Fruit fly (Drosophila melanogaster) whole organism, embryonic: ENCODE measurements around the gene CG14820.

Source experiments
- B-H1 ChIP-seq: fragments of 200-800 bp; sonication (Bioruptor generic); IDR thresholded peaks from 3 replicates; pipeline ENCODE4 v1.3.6; 2022; ENCODE audit warnings: missing biosample characterization, missing genetic modification characterization
- CG11695 ChIP-seq: fragments of 200-800 bp; sonication (Bioruptor generic); IDR thresholded peaks from 3 replicates; pipeline ENCODE4 v1.3.6; 2022; ENCODE audit warnings: missing biosample characterization, missing genetic modification characterization
- CG13296 ChIP-seq: fragments of 200-800 bp; sonication (Bioruptor generic); optimal IDR thresholded peaks from 3 replicates; lab custom pipeline; 2018; ENCODE audit warnings: missing biosample characterization, mild to moderate bottlenecking, missing genetic modification characterization
- CG14860 ChIP-seq: fragments of 200-800 bp; sonication (Bioruptor generic); IDR thresholded peaks from 3 replicates; pipeline ENCODE4 v1.3.6; 2022; ENCODE audit warnings: missing biosample characterization, missing genetic modification characterization; ENCODE audit not compliant: partially characterized antibody
- CG15696 ChIP-seq: fragments of 200-800 bp; sonication (Bioruptor generic); optimal IDR thresholded peaks from 2 replicates; lab custom pipeline; 2019; ENCODE audit warnings: missing biosample characterization, mild to moderate bottlenecking, missing genetic modification characterization, moderate library complexity
- CG16779 ChIP-seq: fragments of 200-800 bp; sonication (Bioruptor generic); IDR thresholded peaks from 2 replicates; pipeline ENCODE4 v1.3.6; 2022; ENCODE audit warnings: missing biosample characterization, missing genetic modification characterization
- CG17385 ChIP-seq: fragments of 200-800 bp; sonication (Bioruptor generic); optimal IDR thresholded peaks from 3 replicates; lab custom pipeline; 2018; ENCODE audit warnings: missing biosample characterization, mild to moderate bottlenecking, missing genetic modification characterization
- CG1832 ChIP-seq: fragments of 200-800 bp; sonication (Bioruptor generic); optimal IDR thresholded peaks from 2 replicates; lab custom pipeline; 2017; ENCODE audit warnings: missing biosample characterization, mild to moderate bottlenecking, missing genetic modification characterization, inconsistent platforms
- CG18764 ChIP-seq: fragments of 200-800 bp; sonication (Bioruptor generic); optimal IDR thresholded peaks from 3 replicates; lab custom pipeline; 2016; ENCODE audit warnings: missing biosample characterization, missing genetic modification characterization
- CG2199 ChIP-seq: fragments of 200-800 bp; sonication (Bioruptor generic); IDR thresholded peaks from 3 replicates; pipeline ENCODE4 v1.3.6; 2022; ENCODE audit warnings: missing biosample characterization, missing genetic modification characterization
- CG2875 ChIP-seq: fragments of 200-800 bp; sonication (Bioruptor generic); optimal IDR thresholded peaks from 2 replicates; lab custom pipeline; 2017; ENCODE audit warnings: missing biosample characterization, mild to moderate bottlenecking, missing genetic modification characterization, missing genetic modification reagents
- CG31441 ChIP-seq: fragments of 200-800 bp; sonication (Bioruptor generic); IDR thresholded peaks from 2 replicates; pipeline ENCODE4 v1.3.6; 2022; ENCODE audit warnings: missing biosample characterization, missing genetic modification characterization
- CG3726 ChIP-seq: fragments of 200-800 bp; sonication (Bioruptor generic); IDR thresholded peaks from 3 replicates; pipeline ENCODE4, ENCODE4 v1.3.6; 2022; ENCODE audit warnings: missing biosample characterization, missing genetic modification characterization
- CG4360 ChIP-seq: fragments of 200-800 bp; sonication (Bioruptor generic); IDR thresholded peaks from 2 replicates; pipeline ENCODE4 v1.3.6; 2022; ENCODE audit warnings: missing biosample characterization, missing genetic modification characterization
- CG4854 ChIP-seq: fragments of 200-800 bp; sonication (Bioruptor generic); optimal IDR thresholded peaks from 2 replicates; lab custom pipeline; 2016; ENCODE audit warnings: missing biosample characterization, missing genetic modification characterization, inconsistent platforms
- CG6854 ChIP-seq: fragments of 200-800 bp; sonication (Bioruptor generic); optimal IDR thresholded peaks from 3 replicates; lab custom pipeline; 2017; ENCODE audit warnings: missing biosample characterization, mild to moderate bottlenecking, missing genetic modification characterization
- CrebB ChIP-seq: fragments of 200-800 bp; sonication (Bioruptor generic); optimal IDR thresholded peaks from 3 replicates; lab custom pipeline; 2018; ENCODE audit warnings: missing biosample characterization, mild to moderate bottlenecking, missing genetic modification characterization
- Dbx ChIP-seq: fragments of 200-800 bp; sonication (Bioruptor generic); IDR thresholded peaks from 3 replicates; pipeline ENCODE4 v1.3.6; 2022; ENCODE audit warnings: missing biosample characterization, missing genetic modification characterization
- Fer3 ChIP-seq: fragments of 200-800 bp; sonication (Bioruptor generic); optimal IDR thresholded peaks from 2 replicates; lab custom pipeline; 2018; ENCODE audit warnings: missing biosample characterization, mild to moderate bottlenecking, missing genetic modification characterization, moderate library complexity
- GATAe ChIP-seq: fragments of 200-800 bp; sonication (Bioruptor generic); conservative IDR thresholded peaks from 2 replicates; pipeline ENCODE4 v1.3.6; 2022; ENCODE audit warnings: missing biosample characterization, missing genetic modification characterization
- HLH4C ChIP-seq: fragments of 200-800 bp; sonication (Bioruptor generic); IDR thresholded peaks from 3 replicates; pipeline ENCODE4 v1.3.6; 2022; ENCODE audit warnings: missing biosample characterization, missing genetic modification characterization; ENCODE audit not compliant: partially characterized antibody
- HmgZ ChIP-seq: fragments of 200-800 bp; sonication (Bioruptor generic); optimal IDR thresholded peaks from 2 replicates; lab custom pipeline; 2018; ENCODE audit warnings: missing biosample characterization, mild to moderate bottlenecking, missing genetic modification characterization
- NC2β ChIP-seq: fragments of 200-800 bp; sonication (Bioruptor generic); optimal IDR thresholded peaks from 2 replicates; lab custom pipeline; 2016; ENCODE audit warnings: missing biosample characterization, missing genetic modification characterization
- NK7.1 ChIP-seq: fragments of 200-800 bp; sonication (Bioruptor generic); optimal IDR thresholded peaks from 3 replicates; lab custom pipeline; 2016; ENCODE audit warnings: missing biosample characterization, missing genetic modification characterization
- Ssrp ChIP-seq: fragments of 200-800 bp; sonication (Bioruptor generic); optimal IDR thresholded peaks from 2 replicates; lab custom pipeline; 2018; ENCODE audit warnings: missing biosample characterization, mild to moderate bottlenecking, missing genetic modification characterization, moderate library complexity
- bbx ChIP-seq: fragments of 200-800 bp; sonication (Bioruptor generic); IDR thresholded peaks from 2 replicates; pipeline ENCODE4 v1.3.6; 2022; ENCODE audit warnings: missing biosample characterization, missing genetic modification characterization; ENCODE audit not compliant: partially characterized antibody
- bsh ChIP-seq, 2 experiments: fragments of 200-800 bp; sonication (Bioruptor generic); optimal IDR thresholded peaks; 2 replicates each; lab custom pipeline; 2017 to 2018; ENCODE audit warnings: mild to moderate bottlenecking in 2 of 2, missing biosample characterization in 2 of 2, missing genetic modification characterization in 2 of 2, moderate library complexity in 1 of 2
- cas ChIP-seq: fragments of 200-800 bp; sonication (Bioruptor generic); IDR thresholded peaks from 2 replicates; pipeline ENCODE4 v1.3.6; 2022; ENCODE audit warnings: missing biosample characterization, missing genetic modification characterization
- cato ChIP-seq: fragments of 200-800 bp; sonication (Bioruptor generic); optimal IDR thresholded peaks from 2 replicates; lab custom pipeline; 2016; ENCODE audit warnings: missing biosample characterization, missing genetic modification characterization, borderline replicate concordance
- dysf ChIP-seq: fragments of 200-800 bp; sonication (Bioruptor generic); IDR thresholded peaks from 3 replicates; pipeline ENCODE4 v1.3.6; 2022; ENCODE audit warnings: missing biosample characterization, missing genetic modification characterization
- en ChIP-seq: fragments of 200-800 bp; sonication (Bioruptor generic); optimal IDR thresholded peaks from 2 replicates; lab custom pipeline; 2016; ENCODE audit warnings: missing biosample characterization, missing genetic modification characterization
- esg ChIP-seq: fragments of 200-800 bp; sonication (Bioruptor generic); conservative IDR thresholded peaks from 2 replicates; pipeline ENCODE4 v1.3.6; 2022; ENCODE audit warnings: missing biosample characterization, missing genetic modification characterization
- ewg ChIP-seq: fragments of 200-800 bp; sonication (Bioruptor generic); optimal IDR thresholded peaks from 3 replicates; lab custom pipeline; 2017; ENCODE audit warnings: mild to moderate bottlenecking, missing biosample characterization, missing genetic modification reagents, missing genetic modification characterization
- fu2 ChIP-seq: fragments of 200-800 bp; sonication (Bioruptor generic); optimal IDR thresholded peaks from 2 replicates; lab custom pipeline; 2016; ENCODE audit warnings: missing biosample characterization, missing genetic modification characterization
- inv ChIP-seq: fragments of 200-800 bp; sonication (Bioruptor generic); IDR thresholded peaks from 2 replicates; pipeline ENCODE4 v1.3.6; 2022; ENCODE audit warnings: missing biosample characterization, missing genetic modification characterization; ENCODE audit not compliant: partially characterized antibody
- jing ChIP-seq: fragments of 200-800 bp; sonication (Bioruptor generic); optimal IDR thresholded peaks from 2 replicates; lab custom pipeline; 2018; ENCODE audit warnings: missing biosample characterization, mild to moderate bottlenecking, missing genetic modification characterization
- kah ChIP-seq: fragments of 200-800 bp; sonication (Bioruptor generic); optimal IDR thresholded peaks from 2 replicates; lab custom pipeline; 2018; ENCODE audit warnings: missing biosample characterization, mild to moderate bottlenecking, missing genetic modification characterization
- luna ChIP-seq: fragments of 200-800 bp; sonication (Bioruptor generic); optimal IDR thresholded peaks from 2 replicates; lab custom pipeline; 2016; ENCODE audit warnings: missing biosample characterization, missing genetic modification characterization
- otp ChIP-seq: fragments of 200-800 bp; sonication (Bioruptor generic); IDR thresholded peaks from 3 replicates; pipeline ENCODE4, ENCODE4 v1.3.6; 2022; ENCODE audit warnings: missing biosample characterization, missing genetic modification characterization
- row ChIP-seq: fragments of 200-800 bp; sonication (Bioruptor generic); IDR thresholded peaks from 3 replicates; pipeline ENCODE4 v1.3.6; 2022; ENCODE audit warnings: missing biosample characterization, missing genetic modification characterization
- schlank ChIP-seq: fragments of 200-800 bp; sonication (Bioruptor generic); optimal IDR thresholded peaks from 2 replicates; lab custom pipeline; 2018; ENCODE audit warnings: missing biosample characterization, mild to moderate bottlenecking, missing genetic modification characterization
- sd ChIP-seq: fragments of 200-800 bp; sonication (Bioruptor generic); optimal IDR thresholded peaks from 3 replicates; lab custom pipeline; 2018; ENCODE audit warnings: missing biosample characterization, mild to moderate bottlenecking, missing genetic modification characterization, moderate library complexity
- sens ChIP-seq: fragments of 200-800 bp; sonication (Bioruptor generic); peaks from one replicate; lab custom pipeline; 2016; ENCODE audit warnings: missing biosample characterization, missing genetic modification characterization
- so ChIP-seq: fragments of 200-800 bp; sonication (Bioruptor generic); IDR thresholded peaks from 3 replicates; pipeline ENCODE4 v1.3.6; 2022; ENCODE audit warnings: missing biosample characterization, missing genetic modification characterization
- ssp ChIP-seq: fragments of 200-800 bp; sonication (Bioruptor generic); IDR thresholded peaks from 2 replicates; pipeline ENCODE4 v1.3.6; 2022; ENCODE audit warnings: missing biosample characterization, missing genetic modification characterization
- trh ChIP-seq: fragments of 200-800 bp; sonication (Bioruptor generic); optimal IDR thresholded peaks from 2 replicates; lab custom pipeline; 2016; ENCODE audit warnings: missing biosample characterization, missing genetic modification characterization
- tx ChIP-seq: fragments of 200-800 bp; sonication (Bioruptor generic); optimal IDR thresholded peaks from 2 replicates; lab custom pipeline; 2016; ENCODE audit warnings: missing biosample characterization, missing genetic modification characterization
- unc-4 ChIP-seq: fragments of 200-800 bp; sonication (Bioruptor generic); IDR thresholded peaks from 2 replicates; pipeline ENCODE4 v1.3.6; 2022; ENCODE audit warnings: missing biosample characterization, missing genetic modification characterization; ENCODE audit not compliant: partially characterized antibody
- zen ChIP-seq: fragments of 200-800 bp; sonication (Bioruptor generic); optimal IDR thresholded peaks from 3 replicates; lab custom pipeline; 2018; ENCODE audit warnings: missing biosample characterization, mild to moderate bottlenecking, missing genetic modification characterization, moderate library complexity

CG14820 gene

DNA sequence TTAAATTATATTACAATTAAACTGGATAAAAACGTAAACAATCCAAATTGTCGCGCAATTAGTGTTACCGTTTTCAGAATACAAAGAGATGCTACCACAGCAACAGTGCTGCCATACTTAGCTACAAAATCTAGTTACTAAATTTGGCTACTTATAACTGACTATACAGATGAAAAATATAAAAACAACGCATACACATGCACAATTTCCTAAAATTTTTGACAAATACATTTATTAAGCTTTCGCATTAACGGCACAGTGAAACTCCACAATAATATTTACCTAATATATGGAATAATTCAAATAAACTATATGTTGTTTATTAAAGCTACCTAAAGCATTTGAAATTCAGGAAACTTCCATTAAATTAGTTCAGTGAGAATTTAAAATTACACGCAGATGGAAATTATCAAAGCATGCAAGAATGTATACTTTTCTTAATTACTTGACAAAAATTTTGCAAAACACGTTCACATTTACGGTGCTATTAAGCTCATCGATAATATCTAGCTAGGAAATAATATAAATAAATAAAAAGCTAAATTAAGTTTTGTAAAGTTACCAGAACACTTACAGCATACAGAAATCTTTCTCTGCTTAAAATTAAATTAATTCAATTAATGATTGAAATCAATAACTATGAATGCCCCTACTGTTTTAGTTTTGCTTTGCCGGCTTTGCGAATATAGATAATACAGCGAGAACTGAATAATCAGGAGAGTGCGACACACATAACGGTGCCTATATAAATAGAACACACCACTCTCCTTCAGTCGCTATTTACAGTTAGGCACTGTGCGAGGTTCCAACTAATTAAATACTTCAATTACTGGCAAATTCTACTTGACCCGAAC lies 36.5 kb downstream of the CG14820 start, which contains the start of the genes Mis12 and CG9953 (continued):
- TF ChIP-seq so (GFP tag; lab: Robert Waterston, UW) (no peak), NK7.1 (GFP tag; lab: Kevin White, UChicago) (no peak), NC2β (GFP tag; lab: Kevin White, UChicago) (no peak), fu2 (GFP tag; lab: Kevin White, UChicago) (no peak), jing (no peak), ewg (GFP tag; lab: Kevin White, UChicago) (no peak), CG31441 (no peak; the same call in 1 of the 2 replicates), CG6854 (GFP tag; lab: Kevin White, UChicago) (no peak), Fer3 (tag; lab: Kevin White, UChicago) (peak; percentile 19), CG14860 (no peak), GATAe (GFP tag; lab: Robert Waterston, UW) (no peak), CG2199 (no peak), CG15696 (tag; lab: Kevin White, UChicago) (no peak), CG13296 (no peak), B-H1 (GFP tag; lab: Robert Waterston, UW) (no peak; the same call in 2 of the 3 replicates), sens (peak; percentile 82), CG2875 (GFP tag; lab: Kevin White, UChicago) (no peak), en (no peak), inv (no peak), Ssrp (peak; percentile 36), kah (GFP tag; lab: Kevin White, UChicago) (no peak), CG4854 (GFP tag; lab: Kevin White, UChicago) (no peak), esg (0 out of 2 replicates have a peak, but pooled peaks have one; percentile 20), unc-4 (GFP tag; lab: Robert Waterston, UW) (no peak), CG18764 (no peak), CG3726 (GFP tag; lab: Robert Waterston, UW) (no peak), CG4360 (GFP tag; lab: Robert Waterston, UW) (no peak), CrebB (tag; lab: Kevin White, UChicago) (no peak), row (peak; percentile 85), luna (GFP tag; lab: Kevin White, UChicago) (no peak), Dbx (GFP tag; lab: Robert Waterston, UW) (no peak), CG17385 (GFP tag; lab: Kevin White, UChicago) (peak; percentile 42), trh (no peak), CG11695 (GFP tag; lab: Robert Waterston, UW) (0 out of 3 replicates have a peak, but pooled peaks have one; percentile 27), CG1832 (GFP tag; lab: Kevin White, UChicago) (no peak), dysf (GFP tag; lab: Robert Waterston, UW) (peak; percentile 10; the same call in 2 of the 3 replicates), HLH4C (GFP tag; lab: Robert Waterston, UW) (no peak), zen (tag; lab: Kevin White, UChicago) (no peak), CG16779 (GFP tag; lab: Robert Waterston, UW) (no peak), HmgZ (tag; lab: Kevin White, UChicago) (no peak), bsh (GFP tag; optimal IDR thresholded peaks at IDR 0.05; lab: Kevin White, UChicago) (peak; percentile 15 to 28), ssp (GFP tag; lab: Robert Waterston, UW) (peak; percentile 54), schlank (tag; lab: Kevin White, UChicago) (no peak), sd (tag; lab: Kevin White, UChicago) (no peak), cas (GFP tag; lab: Robert Waterston, UW) (no peak), otp (GFP tag; lab: Robert Waterston, UW) (no peak; the same call in 2 of the 3 replicates), bbx (GFP tag; lab: Robert Waterston, UW) (no peak), tx (GFP tag; lab: Kevin White, UChicago) (no peak), cato (no peak)
